Worm (Caenorhabditis elegans): ENCODE results near the gene str-236.

Gene str-236

ce11 chrV:1495334-1495733 is 32.6 kb downstream of the str-236 start, which contains the start of gene C38C3.3:
Gene C38C3.3 (plus strand): TSS chrV:1495634.
- TF ChIP-seq ztf-23 (GFP tag; IDR thresholded peaks at IDR 0.05) (no peak), cog-1 (tag; optimal IDR thresholded peaks at IDR 0.05) (no peak), ztf-29 (GFP tag; IDR thresholded peaks at IDR 0.05) (no peak), med-1 (GFP tag; optimal IDR thresholded peaks at IDR 0.05; ENCODE audit: insufficient read depth) (no peak), tab-1 (GFP tag; IDR thresholded peaks at IDR 0.05) (no peak)

DNA sequence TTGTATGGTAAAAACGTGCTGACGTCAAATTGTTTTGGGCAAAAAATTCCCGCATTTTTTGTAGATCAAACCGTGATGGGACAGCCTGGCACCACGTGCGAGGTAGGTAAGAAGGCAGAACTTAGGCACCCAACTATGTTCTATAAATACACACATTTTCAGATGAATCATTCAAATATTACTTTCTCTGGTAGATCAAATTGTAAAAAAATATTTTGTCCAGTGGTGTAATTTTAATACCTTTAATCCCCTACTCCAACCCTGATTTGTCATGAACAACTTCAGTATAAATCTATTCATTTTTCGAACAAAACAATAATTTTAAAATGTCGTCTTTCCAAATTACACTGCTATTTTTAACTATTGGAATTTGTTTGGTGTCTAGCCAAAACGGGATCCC is 33.4 kb downstream of the str-236 start, which contains the start of gene spig-7:
Gene spig-7, plus strand, starts transcription at position 301 of the 400 bp plus-strand sequence.
- TF ChIP-seq klf-2 (GFP tag; conservative IDR thresholded peaks at IDR 0.05) (no peak), med-1 (GFP tag; optimal IDR thresholded peaks at IDR 0.05; ENCODE audit: insufficient read depth) (no peak), T22C8.4 (GFP tag; IDR thresholded peaks at IDR 0.05) (no peak), ref-1 (GFP tag; conservative IDR thresholded peaks at IDR 0.05) (no peak), ztf-23 (GFP tag; IDR thresholded peaks at IDR 0.05) (no peak), flt-1 (GFP tag; IDR thresholded peaks at IDR 0.05) (no peak), ztf-29 (GFP tag; IDR thresholded peaks at IDR 0.05) (no peak), tab-1 (GFP tag; IDR thresholded peaks at IDR 0.05) (no peak), cog-1 (tag; optimal IDR thresholded peaks at IDR 0.05) (no peak)

DNA sequence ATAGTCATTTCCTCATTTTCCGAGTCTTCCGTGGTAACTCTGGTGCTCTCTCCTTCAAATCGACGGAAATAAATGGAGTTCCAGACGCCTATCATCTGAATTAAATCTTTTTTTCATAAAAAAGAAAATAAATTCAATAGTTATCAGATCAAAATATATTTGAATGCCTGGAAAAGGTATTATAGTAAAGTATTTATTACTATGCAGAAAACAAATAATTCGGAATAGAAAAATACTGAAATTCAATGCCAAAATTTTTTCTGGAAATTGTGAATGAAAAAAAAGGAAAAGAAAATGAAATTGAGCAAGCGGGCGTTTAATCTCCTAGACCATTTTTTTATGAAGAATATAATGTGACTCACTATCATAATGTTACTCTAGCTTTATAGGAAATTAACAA is 36.4 kb downstream of the str-236 start, which contains the start of gene C38C3.6:
Gene C38C3.6, minus strand, starts transcription at position 101 of the 400 bp plus-strand sequence.
- TF ChIP-seq med-1 (GFP tag; optimal IDR thresholded peaks at IDR 0.05; ENCODE audit: insufficient read depth): no peak
- TF ChIP-seq tab-1 (GFP tag; IDR thresholded peaks at IDR 0.05): no peak
- TF ChIP-seq flt-1 (GFP tag; IDR thresholded peaks at IDR 0.05): no peak
- TF ChIP-seq klf-2 (GFP tag; conservative IDR thresholded peaks at IDR 0.05): no peak
- TF ChIP-seq ref-1 (GFP tag; conservative IDR thresholded peaks at IDR 0.05): no peak
- TF ChIP-seq ztf-23 (GFP tag; IDR thresholded peaks at IDR 0.05): no peak
- TF ChIP-seq cog-1 (tag; optimal IDR thresholded peaks at IDR 0.05): no peak
- TF ChIP-seq ztf-29 (GFP tag; IDR thresholded peaks at IDR 0.05): no peak
- TF ChIP-seq T22C8.4 (GFP tag; IDR thresholded peaks at IDR 0.05): no peak

DNA sequence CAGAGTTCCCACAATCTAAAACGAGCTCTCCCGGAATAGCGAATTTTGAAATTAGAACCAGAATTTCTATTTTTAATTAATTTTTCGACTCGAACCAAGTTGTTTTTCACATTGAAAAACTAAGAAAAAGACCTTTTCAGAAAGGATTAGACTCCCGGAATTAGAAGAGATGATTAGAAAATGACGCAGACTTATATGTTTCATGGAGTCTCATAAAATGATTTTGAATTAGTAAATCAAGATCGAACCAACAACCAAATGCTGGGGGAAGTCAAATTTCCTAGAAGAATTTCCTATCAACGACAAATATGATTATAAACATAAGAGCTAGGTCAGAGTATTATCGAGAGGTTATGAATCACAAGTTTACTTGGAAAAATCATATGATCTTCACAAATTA is 39.2 kb downstream of the str-236 start:
- TF ChIP-seq T22C8.4 (GFP tag; IDR thresholded peaks at IDR 0.05): no peak
- no peak for TF ChIP-seq ztf-23 (GFP tag; IDR thresholded peaks at IDR 0.05)
- TF ChIP-seq med-1 (GFP tag; optimal IDR thresholded peaks at IDR 0.05; ENCODE audit: insufficient read depth): no peak
- TF ChIP-seq tab-1 (GFP tag; IDR thresholded peaks at IDR 0.05): no peak
- TF ChIP-seq ztf-29 (GFP tag; IDR thresholded peaks at IDR 0.05): no peak
- TF ChIP-seq ref-1 (GFP tag; conservative IDR thresholded peaks at IDR 0.05): no peak
- TF ChIP-seq klf-2 (GFP tag; conservative IDR thresholded peaks at IDR 0.05): no peak
- no peak for TF ChIP-seq cog-1 (tag; optimal IDR thresholded peaks at IDR 0.05)
- no peak for TF ChIP-seq flt-1 (GFP tag; IDR thresholded peaks at IDR 0.05)

DNA sequence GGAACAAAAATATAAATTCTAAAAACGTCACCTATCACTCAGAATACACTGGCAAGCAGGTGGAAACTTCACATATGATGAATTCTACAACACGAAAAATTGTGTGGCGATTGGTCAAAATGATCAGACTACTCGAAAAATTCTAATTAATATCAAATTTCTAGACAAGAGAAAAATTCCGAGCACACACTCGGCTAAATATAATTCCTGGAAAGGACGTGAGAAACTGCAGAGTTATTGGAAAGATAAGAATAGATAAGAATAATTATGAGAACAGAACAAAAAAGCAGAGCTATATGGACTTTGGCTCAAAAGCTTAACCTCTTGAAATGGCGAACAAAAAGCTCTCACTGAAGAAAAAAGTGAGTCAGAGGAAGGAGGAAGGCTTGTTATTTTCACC is 40.6 kb downstream of the str-236 start:
- TF ChIP-seq ztf-23 (GFP tag; IDR thresholded peaks at IDR 0.05) (no peak), flt-1 (GFP tag; IDR thresholded peaks at IDR 0.05) (no peak), T22C8.4 (GFP tag; IDR thresholded peaks at IDR 0.05) (no peak), ref-1 (GFP tag; conservative IDR thresholded peaks at IDR 0.05) (no peak), tab-1 (GFP tag; IDR thresholded peaks at IDR 0.05) (no peak), ztf-29 (GFP tag; IDR thresholded peaks at IDR 0.05) (no peak), med-1 (GFP tag; optimal IDR thresholded peaks at IDR 0.05; ENCODE audit: insufficient read depth) (no peak), cog-1 (tag; optimal IDR thresholded peaks at IDR 0.05) (no peak), klf-2 (GFP tag; conservative IDR thresholded peaks at IDR 0.05) (no peak)

ce11 chrV:1486031-1486430 is 41.9 kb downstream of the str-236 start:
- TF ChIP-seq med-1 (GFP tag; optimal IDR thresholded peaks at IDR 0.05; ENCODE audit: insufficient read depth) (no peak), ztf-23 (GFP tag; IDR thresholded peaks at IDR 0.05) (no peak)

- no peak for TF ChIP-seq ztf-29 (GFP tag; IDR thresholded peaks at IDR 0.05)
- TF ChIP-seq T22C8.4 (GFP tag; IDR thresholded peaks at IDR 0.05): no peak
- no peak for TF ChIP-seq ref-1 (GFP tag; conservative IDR thresholded peaks at IDR 0.05)
- no peak for TF ChIP-seq tab-1 (GFP tag; IDR thresholded peaks at IDR 0.05)
- no peak for TF ChIP-seq med-1 (GFP tag; optimal IDR thresholded peaks at IDR 0.05; ENCODE audit: insufficient read depth)
- no peak for TF ChIP-seq flt-1 (GFP tag; IDR thresholded peaks at IDR 0.05)
- no peak for TF ChIP-seq ztf-23 (GFP tag; IDR thresholded peaks at IDR 0.05)
- no peak for TF ChIP-seq cog-1 (tag; optimal IDR thresholded peaks at IDR 0.05)
- TF ChIP-seq klf-2 (GFP tag; conservative IDR thresholded peaks at IDR 0.05): no peak
Observed at ce11 chrV:1481742-1482141, 46.1 kb downstream of the str-236 start, which contains the start of gene C38C3.4. Gene C38C3.4 (plus strand): TSS chrV:1482042.

DNA sequence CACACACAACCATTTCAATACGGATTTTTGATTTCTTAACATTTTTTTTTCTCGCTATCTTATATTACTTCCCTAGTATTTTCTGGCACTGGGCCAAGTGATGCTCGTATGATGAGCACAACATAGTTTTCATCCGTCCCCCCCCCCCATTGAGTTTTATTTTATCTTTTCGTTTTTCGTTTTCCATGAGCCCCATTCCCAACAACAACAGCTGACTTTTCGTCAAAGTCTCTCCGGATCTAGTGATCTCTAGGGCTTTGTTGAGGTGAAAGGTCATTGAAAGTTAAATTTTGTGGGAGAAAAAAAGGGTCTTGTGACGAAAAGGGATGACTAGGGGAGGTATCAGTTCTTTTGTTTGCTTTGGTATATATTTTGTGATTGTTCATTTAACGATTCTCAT is 47.0 kb downstream of the str-236 start:
- no peak for TF ChIP-seq tab-1 (GFP tag; IDR thresholded peaks at IDR 0.05)
- no peak for TF ChIP-seq klf-2 (GFP tag; conservative IDR thresholded peaks at IDR 0.05)
- no peak for TF ChIP-seq flt-1 (GFP tag; IDR thresholded peaks at IDR 0.05)
- TF ChIP-seq T22C8.4 (GFP tag; IDR thresholded peaks at IDR 0.05): no peak
- no peak for TF ChIP-seq ztf-23 (GFP tag; IDR thresholded peaks at IDR 0.05)
- TF ChIP-seq ref-1 (GFP tag; conservative IDR thresholded peaks at IDR 0.05): no peak
- TF ChIP-seq med-1 (GFP tag; optimal IDR thresholded peaks at IDR 0.05; ENCODE audit: insufficient read depth): no peak
- TF ChIP-seq cog-1 (tag; optimal IDR thresholded peaks at IDR 0.05): no peak
- no peak for TF ChIP-seq ztf-29 (GFP tag; IDR thresholded peaks at IDR 0.05)

DNA sequence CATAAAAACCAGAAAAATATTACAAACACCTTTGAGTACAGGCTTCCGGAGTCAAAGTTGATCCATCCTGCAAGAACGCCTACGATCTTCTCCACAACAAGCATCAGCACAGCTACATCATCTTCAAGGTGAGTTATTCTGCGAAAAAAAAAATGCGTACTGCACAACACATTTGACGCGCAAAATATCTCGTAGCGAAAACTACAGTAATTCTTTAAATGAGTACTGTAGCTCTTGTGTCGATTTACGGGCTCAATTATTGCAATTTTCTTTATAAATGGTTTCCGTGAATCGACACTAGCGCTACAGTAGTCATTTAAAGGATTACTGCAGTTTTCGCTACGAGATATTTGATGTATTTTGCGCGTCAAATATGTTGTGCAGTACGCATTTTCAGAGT is 51.0 kb downstream of the str-236 start:
- no peak for TF ChIP-seq T22C8.4 (GFP tag; IDR thresholded peaks at IDR 0.05)
- no peak for TF ChIP-seq ztf-23 (GFP tag; IDR thresholded peaks at IDR 0.05)
- TF ChIP-seq cog-1 (tag; optimal IDR thresholded peaks at IDR 0.05): no peak
- no peak for TF ChIP-seq ztf-29 (GFP tag; IDR thresholded peaks at IDR 0.05)
- TF ChIP-seq med-1 (GFP tag; optimal IDR thresholded peaks at IDR 0.05; ENCODE audit: insufficient read depth): no peak
- TF ChIP-seq ref-1 (GFP tag; conservative IDR thresholded peaks at IDR 0.05): no peak
- no peak for TF ChIP-seq tab-1 (GFP tag; IDR thresholded peaks at IDR 0.05)
- TF ChIP-seq klf-2 (GFP tag; conservative IDR thresholded peaks at IDR 0.05): no peak
- no peak for TF ChIP-seq flt-1 (GFP tag; IDR thresholded peaks at IDR 0.05)

All from whole organism, midembryonic.